Worm (Caenorhabditis elegans): ENCODE results near the gene F35C11.4.

DNA sequence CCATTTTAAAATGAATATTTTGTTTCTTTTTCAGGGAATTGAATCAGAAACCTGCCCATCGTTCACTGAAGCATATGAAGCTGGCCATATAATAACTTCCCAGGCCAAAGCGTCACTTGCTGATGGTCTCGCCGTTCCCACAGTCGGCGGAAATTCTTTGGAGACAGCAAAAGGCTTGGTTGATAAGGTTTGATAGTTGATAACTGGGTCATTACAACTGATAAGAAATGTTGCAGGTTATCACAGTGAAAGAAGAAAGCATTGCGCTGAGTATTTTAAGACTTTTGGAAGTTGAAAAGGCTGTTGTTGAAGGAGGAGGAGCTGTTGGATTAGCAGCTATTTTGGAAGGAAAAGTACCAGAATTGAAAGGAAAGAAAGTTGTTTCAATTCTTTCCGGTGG is 17.8 kb downstream of the F35C11.4 start:
- TF ChIP-seq snpc-4 (GFP tag; optimal IDR thresholded peaks at IDR 0.05), result no peak
- no peak for TF ChIP-seq snpc-4 (tag; optimal IDR thresholded peaks at IDR 0.05)
- TF ChIP-seq ama-1 (optimal IDR thresholded peaks at IDR 0.05), result no peak
- no peak for TF ChIP-seq ama-1 (GFP tag; optimal IDR thresholded peaks at IDR 0.05)
- TF ChIP-seq ceh-58 (GFP tag; IDR thresholded peaks at IDR 0.05), result no peak
- TF ChIP-seq Y79H2A.3 (GFP tag; conservative IDR thresholded peaks at IDR 0.05), result no peak
- no peak for TF ChIP-seq attf-5 (GFP tag; optimal IDR thresholded peaks at IDR 0.05)
- TF ChIP-seq dpff-1 (tag; optimal IDR thresholded peaks at IDR 0.05), result no peak
- TF ChIP-seq snpc-1.1 (tag; optimal IDR thresholded peaks at IDR 0.05; ENCODE audit: insufficient read depth), result no peak
- no peak for TF ChIP-seq let-526 (GFP tag; IDR thresholded peaks at IDR 0.05)
- TF ChIP-seq lin-35 (GFP tag; optimal IDR thresholded peaks at IDR 0.05), result no peak

All from whole organism, young adult.